Fruit fly (Drosophila melanogaster): ENCODE results near the gene Spt6.
A peak's percentile ranks its signal among the peaks of the same experiment; 100 is the strongest.

Gene Spt6

dm6 chrX:6267745-6268582 lies at the start of gene Spt6:
Gene Spt6, plus strand, starts transcription at chrX:6267797.
- TF ChIP-seq cic (GFP tag; optimal IDR thresholded peaks at IDR 0.05) (no peak), tj (GFP tag; optimal IDR thresholded peaks at IDR 0.05) (peak; percentile 87)

- no peak for TF ChIP-seq CG7101 (tag; optimal IDR thresholded peaks at IDR 0.05)
- TF ChIP-seq CG33017 (tag; optimal IDR thresholded peaks at IDR 0.05), result no peak
- no peak for TF ChIP-seq CG14711 (tag; optimal IDR thresholded peaks at IDR 0.05)
- no peak for TF ChIP-seq CG5204 (GFP tag; optimal IDR thresholded peaks at IDR 0.05)
- TF ChIP-seq toe (GFP tag; optimal IDR thresholded peaks at IDR 0.05), result no peak
- no peak for TF ChIP-seq pad (GFP tag; optimal IDR thresholded peaks at IDR 0.05)
- no peak for TF ChIP-seq Crg-1 (GFP tag; optimal IDR thresholded peaks at IDR 0.05)
- no peak for TF ChIP-seq Hr96 (GFP tag; optimal IDR thresholded peaks at IDR 0.05)
- no peak for TF ChIP-seq ovo (GFP tag; optimal IDR thresholded peaks at IDR 0.05)
- no peak for TF ChIP-seq cnc (optimal IDR thresholded peaks at IDR 0.05)
- TF ChIP-seq Clk (GFP tag; optimal IDR thresholded peaks at IDR 0.05), result no peak
- no peak for TF ChIP-seq bab1 (GFP tag; optimal IDR thresholded peaks at IDR 0.05)
- TF ChIP-seq Mnt (GFP tag; optimal IDR thresholded peaks at IDR 0.05), result no peak
- TF ChIP-seq CG11617 (GFP tag; optimal IDR thresholded peaks at IDR 0.05), result no peak
- TF ChIP-seq tj (GFP tag; optimal IDR thresholded peaks at IDR 0.05), result no peak
- no peak for TF ChIP-seq CG12768 (GFP tag; optimal IDR thresholded peaks at IDR 0.05)
- no peak for TF ChIP-seq cic (GFP tag; optimal IDR thresholded peaks at IDR 0.05)
- no peak for TF ChIP-seq kay (GFP tag; ENCODE audit: borderline replicate concordance)
- no peak for TF ChIP-seq CG7045 (GFP tag; optimal IDR thresholded peaks at IDR 0.05)
These were observed 48.4 kb upstream of the Spt6 start, which contains the start of gene Btnd for dm6 chrX:6219227-6219626. Gene Btnd, minus strand, starts transcription at chrX:6219327.

dm6 chrX:6219845-6220345 lies 47.7 kb upstream of the Spt6 start, which contains the start of gene Efr:
Gene Efr, plus strand, starts transcription at chrX:6219957.
- peak; percentile 85 for TF ChIP-seq ovo (GFP tag; optimal IDR thresholded peaks at IDR 0.05)
- no peak for TF ChIP-seq tj (GFP tag; optimal IDR thresholded peaks at IDR 0.05)
- TF ChIP-seq bab1 (GFP tag; optimal IDR thresholded peaks at IDR 0.05), result peak; percentile 70
- no peak for TF ChIP-seq CG33017 (tag; optimal IDR thresholded peaks at IDR 0.05)
- no peak for TF ChIP-seq kay (GFP tag; ENCODE audit: borderline replicate concordance)
- TF ChIP-seq CG14711 (tag; optimal IDR thresholded peaks at IDR 0.05), result peak; percentile 10
- peak; percentile 76 for TF ChIP-seq Mnt (GFP tag; optimal IDR thresholded peaks at IDR 0.05)
- TF ChIP-seq CG5204 (GFP tag; optimal IDR thresholded peaks at IDR 0.05), result no peak
- TF ChIP-seq cnc (optimal IDR thresholded peaks at IDR 0.05), result no peak
- TF ChIP-seq CG11617 (GFP tag; optimal IDR thresholded peaks at IDR 0.05), result no peak
- no peak for TF ChIP-seq Clk (GFP tag; optimal IDR thresholded peaks at IDR 0.05)
- peak; percentile 73 for TF ChIP-seq pad (GFP tag; optimal IDR thresholded peaks at IDR 0.05)
- TF ChIP-seq CG7045 (GFP tag; optimal IDR thresholded peaks at IDR 0.05), result no peak
- TF ChIP-seq cic (GFP tag; optimal IDR thresholded peaks at IDR 0.05), result peak; percentile 64
- no peak for TF ChIP-seq CG1620 (GFP tag; optimal IDR thresholded peaks at IDR 0.05)
- TF ChIP-seq Crg-1 (GFP tag; optimal IDR thresholded peaks at IDR 0.05), result no peak
- TF ChIP-seq Hr96 (GFP tag; optimal IDR thresholded peaks at IDR 0.05), result no peak
- no peak for TF ChIP-seq CG12768 (GFP tag; optimal IDR thresholded peaks at IDR 0.05)
- TF ChIP-seq toe (GFP tag; optimal IDR thresholded peaks at IDR 0.05), result no peak
- TF ChIP-seq CG7101 (tag; optimal IDR thresholded peaks at IDR 0.05), result no peak

DNA sequence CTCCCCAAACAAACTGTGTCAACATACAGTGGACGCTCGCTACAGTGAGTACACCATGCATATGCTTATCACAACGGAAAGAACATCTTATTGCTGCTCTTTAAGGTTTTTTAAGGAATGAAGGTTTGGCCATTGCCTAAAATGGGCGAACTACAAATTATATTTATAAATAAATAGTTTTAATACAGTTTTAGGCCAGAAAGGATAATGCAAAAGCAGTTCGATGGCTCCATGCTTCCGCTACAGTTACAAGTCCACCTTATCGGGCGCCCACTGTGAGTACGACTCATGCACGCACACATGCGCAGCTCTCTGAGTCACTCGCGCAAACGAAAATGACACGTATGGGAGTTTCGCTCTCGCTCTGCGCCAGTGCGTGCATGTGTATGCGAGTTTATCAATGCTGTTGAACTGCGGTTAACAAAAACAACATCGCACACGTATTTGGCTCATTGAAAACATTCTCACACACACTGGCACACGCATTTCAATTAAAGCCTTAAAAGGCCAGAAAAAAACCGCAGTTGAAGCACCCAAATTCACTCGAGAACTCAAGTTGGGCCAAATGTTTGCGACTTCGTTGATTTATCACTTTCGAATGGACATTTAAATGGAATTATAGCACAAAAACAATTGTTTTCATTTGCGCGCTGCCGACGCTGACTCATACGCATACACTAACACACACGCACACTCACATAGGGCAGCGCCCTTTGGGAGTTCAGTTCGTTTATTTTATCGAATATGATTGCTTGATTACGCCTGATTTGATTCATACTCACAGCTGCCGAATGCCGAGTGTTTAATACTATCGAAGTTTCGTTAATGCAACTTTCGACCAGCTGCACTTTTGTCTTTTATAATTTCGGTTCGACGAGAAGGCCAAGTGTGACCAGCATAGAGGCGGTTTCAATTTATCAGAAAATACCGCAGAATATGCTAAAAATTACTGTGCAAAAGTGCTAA lies 43.1 kb upstream of the Spt6 start, which contains the start of gene sqh:
TSS of gene sqh (minus strand) at position 916 of the 966 bp plus-strand sequence.
- peak; percentile 86 for TF ChIP-seq CG33017 (tag; optimal IDR thresholded peaks at IDR 0.05)
- no peak for TF ChIP-seq Hr96 (GFP tag; optimal IDR thresholded peaks at IDR 0.05)
- TF ChIP-seq CG7045 (GFP tag; optimal IDR thresholded peaks at IDR 0.05), result peak; percentile 82
- TF ChIP-seq CG14711 (tag; optimal IDR thresholded peaks at IDR 0.05), result peak; percentile 83
- TF ChIP-seq CG11617 (GFP tag; optimal IDR thresholded peaks at IDR 0.05), result peak; percentile 97
- TF ChIP-seq Crg-1 (GFP tag; optimal IDR thresholded peaks at IDR 0.05), result peak; percentile 76
- TF ChIP-seq CG1620 (GFP tag; optimal IDR thresholded peaks at IDR 0.05), result peak; percentile 80
- TF ChIP-seq kay (GFP tag; ENCODE audit: borderline replicate concordance), result peak; percentile 99
- no peak for TF ChIP-seq toe (GFP tag; optimal IDR thresholded peaks at IDR 0.05)
- peak; percentile 91 for TF ChIP-seq Mnt (GFP tag; optimal IDR thresholded peaks at IDR 0.05)
- TF ChIP-seq tj (GFP tag; optimal IDR thresholded peaks at IDR 0.05), result peak; percentile 98
- no peak for TF ChIP-seq cnc (optimal IDR thresholded peaks at IDR 0.05)
- peak; percentile 74 for TF ChIP-seq Clk (GFP tag; optimal IDR thresholded peaks at IDR 0.05)
- peak; percentile 85 for TF ChIP-seq pad (GFP tag; optimal IDR thresholded peaks at IDR 0.05)
- peak; percentile 84 for TF ChIP-seq CG12768 (GFP tag; optimal IDR thresholded peaks at IDR 0.05)
- TF ChIP-seq CG5204 (GFP tag; optimal IDR thresholded peaks at IDR 0.05), result no peak
- TF ChIP-seq cic (GFP tag; optimal IDR thresholded peaks at IDR 0.05), result peak; percentile 75
- TF ChIP-seq CG7101 (tag; optimal IDR thresholded peaks at IDR 0.05), result peak; percentile 96
- peak; percentile 89 for TF ChIP-seq ovo (GFP tag; optimal IDR thresholded peaks at IDR 0.05)
- TF ChIP-seq bab1 (GFP tag; optimal IDR thresholded peaks at IDR 0.05), result peak; percentile 95
